Fruit fly (Drosophila melanogaster) Kc167 (cell line): ENCODE measurements around the gene aop.

ENCODE experiments used
- Myc ChIP-seq: fragments of >200 bp; optimal IDR thresholded peaks from 2 replicates; lab custom pipeline; 2017; ENCODE audit warnings: missing external identifiers
- Sin3A ChIP-seq: fragments of >200 bp; optimal IDR thresholded peaks from 2 replicates; lab custom pipeline; 2018; ENCODE audit warnings: missing external identifiers
- h ChIP-seq: fragments of >200 bp; optimal IDR thresholded peaks from 3 replicates; lab custom pipeline; 2018; ENCODE audit warnings: missing external identifiers
- insv ChIP-seq: fragments of >200 bp; optimal IDR thresholded peaks from 3 replicates; lab custom pipeline; 2018; ENCODE audit warnings: missing external identifiers
- psq ChIP-seq: fragments of >200 bp; optimal IDR thresholded peaks from 2 replicates; lab custom pipeline; 2017; ENCODE audit warnings: missing external identifiers
- ttk ChIP-seq: sonication (Bioruptor generic); optimal IDR thresholded peaks from 2 replicates; lab custom pipeline; 2017; ENCODE audit warnings: missing external identifiers

Gene aop

DNA sequence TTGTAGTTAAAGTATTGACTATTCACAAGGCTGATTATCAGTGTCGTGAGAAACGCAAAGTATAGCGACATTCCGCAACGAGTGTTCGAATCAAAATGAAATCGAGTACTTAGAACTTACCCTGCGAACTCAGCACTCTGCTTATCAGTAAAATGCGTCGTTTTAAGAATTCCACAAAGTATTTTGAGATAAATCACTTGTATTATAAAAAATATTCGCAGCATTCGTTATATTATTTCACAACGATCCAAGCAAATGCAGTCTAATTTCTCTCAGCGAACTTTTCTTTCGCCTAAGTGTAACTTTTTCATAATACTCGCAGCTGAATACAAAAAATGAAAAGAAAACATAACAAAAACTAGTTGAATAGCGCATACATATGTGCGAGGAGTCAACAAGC lies 49.4 kb downstream of the aop start, which contains the start of gene CG4259:
CG4259 (minus strand) TSS at position 101 of the 400 bp plus-strand sequence.
- TF ChIP-seq Myc (lab: Kevin White, UChicago) (no peak), Sin3A (lab: Kevin White, UChicago) (no peak), insv (lab: Kevin White, UChicago) (no peak), ttk (no peak), psq (lab: Kevin White, UChicago) (no peak), h (lab: Kevin White, UChicago) (no peak)

DNA sequence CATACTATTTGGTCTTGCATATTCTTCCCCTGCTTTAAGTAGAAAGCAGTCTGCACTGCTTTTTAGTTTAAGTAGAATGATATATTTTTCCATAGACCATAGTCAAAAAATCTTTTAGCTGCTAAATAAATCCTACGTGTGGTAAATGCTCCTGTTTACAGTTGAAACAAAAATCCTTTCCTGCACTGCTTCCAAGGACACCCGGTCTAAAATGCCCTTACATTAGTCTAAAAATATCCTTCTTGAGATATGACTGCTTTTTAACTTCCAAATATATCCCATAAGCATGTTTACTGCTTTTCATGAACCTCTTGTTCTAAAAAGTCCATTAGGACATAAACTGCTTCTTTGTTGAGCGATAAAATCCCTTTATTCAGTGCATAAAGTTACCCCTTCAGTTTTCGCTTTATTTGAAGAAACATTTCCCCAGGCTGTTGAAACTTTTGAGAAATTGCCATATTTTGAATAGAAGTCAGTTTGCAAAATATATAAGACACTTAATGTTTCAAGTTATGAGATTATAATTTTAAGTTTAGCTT lies 68.1 kb downstream of the aop start:
- TF ChIP-seq h (lab: Kevin White, UChicago) (no peak), Myc (lab: Kevin White, UChicago) (no peak), psq (lab: Kevin White, UChicago) (no peak), insv (lab: Kevin White, UChicago) (no peak), ttk (no peak), Sin3A (lab: Kevin White, UChicago) (no peak)

DNA sequence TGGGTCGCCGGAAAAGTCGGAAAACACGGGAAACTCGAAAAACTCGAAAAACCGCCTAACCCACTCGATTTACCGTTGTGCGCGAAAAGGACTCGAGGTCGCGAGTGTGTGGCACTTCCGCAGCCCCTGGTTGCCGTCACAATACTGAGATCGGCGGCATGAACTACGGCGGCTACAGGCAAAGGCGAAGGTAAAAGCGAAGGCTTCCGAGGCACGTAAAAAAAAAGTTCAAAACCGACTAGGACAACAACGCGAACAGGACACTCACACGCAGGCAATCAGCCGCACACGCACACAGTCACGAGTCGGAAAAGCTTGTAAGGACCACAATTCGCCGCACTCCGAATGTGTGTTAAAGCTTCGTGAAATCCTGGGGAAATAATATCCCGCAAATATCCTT lies 68.8 kb downstream of the aop start, which contains the start of gene dpr3:
dpr3 (minus strand) TSS at position 133 of the 400 bp plus-strand sequence.
- TF ChIP-seq h (lab: Kevin White, UChicago) (no peak), Myc (lab: Kevin White, UChicago) (no peak), Sin3A (lab: Kevin White, UChicago) (no peak), insv (lab: Kevin White, UChicago) (no peak), psq (lab: Kevin White, UChicago) (no peak), ttk (no peak)
